Fruit fly (Drosophila melanogaster): ENCODE data around the gene Skel.

The Skel gene

dm6 chr3R:10650641-10651318, 36.0 kb upstream of the Skel start:
- peak; percentile 14 for TF ChIP-seq fd59A (GFP tag; optimal IDR thresholded peaks at IDR 0.05)
- TF ChIP-seq CG6163 (GFP tag; IDR thresholded peaks at IDR 0.05) = no peak
- TF ChIP-seq topi (GFP tag; optimal IDR thresholded peaks at IDR 0.05) = no peak
- TF ChIP-seq Gug (GFP tag; IDR thresholded peaks at IDR 0.05) = no peak
- TF ChIP-seq CG34406 (GFP tag; optimal IDR thresholded peaks at IDR 0.05) = no peak
- TF ChIP-seq Ets96B (tag; optimal IDR thresholded peaks at IDR 0.05) = peak; percentile 17
- TF ChIP-seq OdsH (GFP tag; optimal IDR thresholded peaks at IDR 0.05) = no peak
- no peak for TF ChIP-seq Hr4 (GFP tag; optimal IDR thresholded peaks at IDR 0.05)
- TF ChIP-seq vri (GFP tag; optimal IDR thresholded peaks at IDR 0.05) = no peak
- TF ChIP-seq salr (GFP tag; optimal IDR thresholded peaks at IDR 0.05) = no peak
- TF ChIP-seq spab (GFP tag; optimal IDR thresholded peaks at IDR 0.05) = no peak
- TF ChIP-seq ss (GFP tag; optimal IDR thresholded peaks at IDR 0.05) = peak in 1 of 2 experiments; percentile 7
- TF ChIP-seq CG1621 (tag; optimal IDR thresholded peaks at IDR 0.05) = no peak
- TF ChIP-seq achi (GFP tag; optimal IDR thresholded peaks at IDR 0.05) = no peak
- no peak for TF ChIP-seq eg (GFP tag; IDR thresholded peaks at IDR 0.05)
- TF ChIP-seq CG8632 (GFP tag; optimal IDR thresholded peaks at IDR 0.05) = no peak
- TF ChIP-seq dac (GFP tag; optimal IDR thresholded peaks at IDR 0.05) = no peak
- no peak for TF ChIP-seq CG11294 (GFP tag; IDR thresholded peaks at IDR 0.05)
- peak; percentile 13 for TF ChIP-seq Met (GFP tag; optimal IDR thresholded peaks at IDR 0.05)
- no peak for TF ChIP-seq CG32006 (GFP tag; optimal IDR thresholded peaks at IDR 0.05)
- TF ChIP-seq pdm3 (GFP tag; optimal IDR thresholded peaks at IDR 0.05) = no peak
- TF ChIP-seq cyc (GFP tag; optimal IDR thresholded peaks at IDR 0.05) = no peak
- no peak for TF ChIP-seq CG6276 (GFP tag; optimal IDR thresholded peaks at IDR 0.05)
- peak; percentile 2 for TF ChIP-seq CG3032 (tag; optimal IDR thresholded peaks at IDR 0.05)
- TF ChIP-seq Eip75B (GFP tag; optimal IDR thresholded peaks at IDR 0.05) = no peak
- peak; percentile 18 for TF ChIP-seq CG10631 (GFP tag; optimal IDR thresholded peaks at IDR 0.05)
- TF ChIP-seq lz (GFP tag; optimal IDR thresholded peaks at IDR 0.05) = no peak
- no peak for TF ChIP-seq Smox (GFP tag; optimal IDR thresholded peaks at IDR 0.05)
- TF ChIP-seq Eip78C (GFP tag) = peak; percentile 56
- no peak for TF ChIP-seq CG6808 (GFP tag; optimal IDR thresholded peaks at IDR 0.05)
- no peak for TF ChIP-seq net (GFP tag; optimal IDR thresholded peaks at IDR 0.05)
- TF ChIP-seq CG31627 (GFP tag; optimal IDR thresholded peaks at IDR 0.05) = no peak
- TF ChIP-seq CG11762 (GFP tag; optimal IDR thresholded peaks at IDR 0.05; ENCODE audit: insufficient read depth) = no peak
- no peak for TF ChIP-seq Sox15 (GFP tag; optimal IDR thresholded peaks at IDR 0.05)
- no peak for TF ChIP-seq Hr38 (GFP tag; optimal IDR thresholded peaks at IDR 0.05)
- TF ChIP-seq Sox14 (GFP tag; optimal IDR thresholded peaks at IDR 0.05) = no peak
- no peak for TF ChIP-seq CG16779 (tag; optimal IDR thresholded peaks at IDR 0.05)
- TF ChIP-seq CG15336 (GFP tag; IDR thresholded peaks at IDR 0.05) = no peak
- TF ChIP-seq Blimp-1 (GFP tag; optimal IDR thresholded peaks at IDR 0.05) = no peak
- TF ChIP-seq CG10669 (GFP tag; optimal IDR thresholded peaks at IDR 0.05) = no peak
- no peak for TF ChIP-seq CG7368 (GFP tag; optimal IDR thresholded peaks at IDR 0.05)
- TF ChIP-seq CG8319 (GFP tag; optimal IDR thresholded peaks at IDR 0.05) = no peak
- no peak for TF ChIP-seq dsx (GFP tag; optimal IDR thresholded peaks at IDR 0.05; ENCODE audit: poor library complexity, severe bottlenecking)
- TF ChIP-seq CG9139 (GFP tag; optimal IDR thresholded peaks at IDR 0.05) = no peak
- TF ChIP-seq Eip93F (GFP tag; optimal IDR thresholded peaks at IDR 0.05) = no peak
- peak; percentile 65 for TF ChIP-seq svp (GFP tag)
- TF ChIP-seq Lpt (GFP tag; optimal IDR thresholded peaks at IDR 0.05) = no peak
- no peak for TF ChIP-seq CG11902 (GFP tag; optimal IDR thresholded peaks at IDR 0.05)
- TF ChIP-seq CG3919 (GFP tag; optimal IDR thresholded peaks at IDR 0.05) = peak; percentile 11
- TF ChIP-seq Hr39 (GFP tag; optimal IDR thresholded peaks at IDR 0.05) = no peak
- TF ChIP-seq CG4318 (GFP tag; optimal IDR thresholded peaks at IDR 0.05) = no peak
- TF ChIP-seq acj6 (GFP tag; optimal IDR thresholded peaks at IDR 0.05) = no peak
